Fruit fly (Drosophila melanogaster): Measurements from ENCODE around the gene Pgant7.

Pgant7 gene

DNA sequence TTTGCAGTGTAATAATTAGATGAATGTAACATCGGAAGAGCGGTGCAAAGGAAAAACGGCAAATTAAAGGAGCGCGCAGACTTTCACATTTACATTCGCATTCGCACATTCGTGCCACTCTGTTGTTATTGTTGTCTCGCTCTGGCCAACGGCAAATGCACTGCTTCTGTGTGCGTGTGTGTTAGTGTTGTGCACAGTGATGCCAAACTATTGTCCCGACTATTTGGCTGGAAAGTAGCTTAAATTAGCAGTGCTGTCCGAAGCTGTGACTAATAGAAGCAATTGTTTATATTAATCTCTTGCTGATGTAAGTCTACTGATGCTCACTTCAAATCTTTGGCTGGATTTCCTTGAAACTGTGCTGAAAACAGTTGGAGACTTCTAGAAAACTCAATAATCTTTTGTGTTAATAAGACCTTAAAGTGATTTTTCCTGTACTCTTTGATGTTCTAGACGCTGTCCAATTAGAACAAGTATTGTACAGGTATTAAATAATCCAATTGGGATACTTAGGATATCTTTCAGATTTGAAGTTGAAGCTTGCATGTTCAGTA is 16.3 kb upstream of the Pgant7 start (continued):
- TF ChIP-seq CG6808 (GFP tag; optimal IDR thresholded peaks at IDR 0.05) (peak; percentile 48), CG10631 (GFP tag; optimal IDR thresholded peaks at IDR 0.05) (no peak), OdsH (GFP tag; optimal IDR thresholded peaks at IDR 0.05) (no peak), CG6792 (GFP tag; optimal IDR thresholded peaks at IDR 0.05) (no peak), spab (GFP tag; optimal IDR thresholded peaks at IDR 0.05) (no peak), topi (GFP tag; optimal IDR thresholded peaks at IDR 0.05) (no peak), CG9139 (GFP tag; optimal IDR thresholded peaks at IDR 0.05) (no peak)

DNA sequence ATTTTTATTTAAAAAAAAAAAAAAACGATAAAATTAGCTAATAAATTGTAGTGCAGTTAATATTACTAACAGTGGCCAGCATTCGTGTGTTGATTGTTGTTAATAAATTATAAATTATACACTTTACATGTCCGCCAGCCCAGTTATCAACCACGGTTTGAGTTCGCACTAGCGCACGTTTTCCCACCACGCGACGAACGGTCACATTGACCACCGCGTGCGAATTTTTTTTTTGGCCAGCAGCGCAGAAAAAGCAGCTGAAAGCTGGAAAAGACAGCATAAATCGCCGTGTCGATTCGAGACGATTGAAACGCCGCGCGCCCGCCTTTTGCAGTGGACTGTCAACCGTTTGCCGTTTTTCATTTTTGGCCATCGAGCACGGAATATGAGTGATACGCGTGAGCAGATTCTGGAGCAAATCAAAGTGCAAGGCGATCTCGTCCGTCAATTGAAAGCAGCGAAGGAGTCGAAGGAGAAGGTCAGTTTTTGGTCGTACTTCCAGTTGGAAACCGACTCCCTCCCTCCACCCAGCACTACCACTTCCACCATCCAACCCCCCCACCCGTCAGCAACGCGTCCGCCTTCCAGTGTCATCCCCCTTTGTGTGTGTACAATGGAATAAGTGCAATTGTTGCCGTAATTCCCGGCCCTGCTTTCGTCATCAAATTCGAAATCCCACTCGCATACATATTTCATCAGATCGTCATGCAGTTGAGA is 15.6 kb upstream of the Pgant7 start, which contains the start of the genes Bx and HisRS:
Bx (plus strand) TSS at position 224 of the 717 bp plus-strand sequence.
HisRS (plus strand) TSS at position 224 of the 717 bp plus-strand sequence.
- TF ChIP-seq cyc (GFP tag; optimal IDR thresholded peaks at IDR 0.05) (no peak), CG34406 (GFP tag; optimal IDR thresholded peaks at IDR 0.05) (no peak), Eip78C (GFP tag) (peak; percentile 9), CG6276 (GFP tag; optimal IDR thresholded peaks at IDR 0.05) (peak; percentile 2), fd59A (GFP tag; optimal IDR thresholded peaks at IDR 0.05) (no peak), eg (GFP tag; IDR thresholded peaks at IDR 0.05) (peak; percentile 26; the same call in 1 of the 3 replicates), CG7368 (GFP tag; optimal IDR thresholded peaks at IDR 0.05) (no peak), CG16779 (tag; optimal IDR thresholded peaks at IDR 0.05) (no peak)

DNA sequence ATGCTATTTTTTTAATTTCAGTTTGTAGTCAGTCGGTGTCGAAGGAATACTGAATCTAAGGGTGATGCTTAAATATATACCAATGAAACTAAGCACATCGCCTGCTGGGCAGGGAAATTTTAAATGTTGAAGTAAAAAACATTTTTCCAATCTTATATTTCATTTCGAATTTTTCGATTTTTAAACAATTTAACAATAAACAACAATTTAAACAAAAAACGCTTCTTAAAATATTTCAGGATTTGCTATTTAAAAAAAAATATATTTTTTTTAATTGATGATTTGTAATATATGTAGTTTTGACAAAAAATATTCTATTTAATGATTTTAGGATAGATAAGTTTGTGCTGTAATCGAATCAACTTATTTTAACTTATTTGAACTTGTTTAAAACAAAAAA is 15.0 kb upstream of the Pgant7 start, which contains the start of gene CG6470:
CG6470 (minus strand) TSS at position 101 of the 400 bp plus-strand sequence.
- no peak for TF ChIP-seq pdm3 (GFP tag; optimal IDR thresholded peaks at IDR 0.05)
- no peak for TF ChIP-seq Sox14 (GFP tag; optimal IDR thresholded peaks at IDR 0.05)
- no peak for TF ChIP-seq CG32006 (GFP tag; optimal IDR thresholded peaks at IDR 0.05)

DNA sequence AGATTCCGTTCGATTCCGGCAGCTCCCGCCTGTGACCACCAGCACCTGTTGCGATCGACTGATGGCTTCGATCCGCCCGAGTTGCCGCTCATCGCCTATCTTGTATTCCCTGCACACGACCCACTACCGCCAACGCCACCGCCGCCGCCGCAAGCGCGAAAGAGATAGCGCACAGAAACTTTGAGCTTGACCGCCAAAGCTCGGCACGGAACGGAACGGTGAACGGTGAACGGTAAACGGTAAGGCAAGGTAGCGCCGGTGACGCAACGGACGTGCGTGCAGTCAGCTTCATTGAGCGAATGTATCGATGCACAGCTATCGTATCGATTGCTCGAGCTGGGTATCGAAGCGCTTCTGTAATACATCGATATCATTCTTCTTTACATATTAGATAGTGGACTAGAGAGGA is 12.5 kb upstream of the Pgant7 start, which contains the start of gene Ggt-1:
Ggt-1 (minus strand) TSS at position 251 of the 409 bp plus-strand sequence.
- TF ChIP-seq OdsH (GFP tag; optimal IDR thresholded peaks at IDR 0.05), result no peak
- peak; percentile 33 for TF ChIP-seq Eip78C (GFP tag)
- TF ChIP-seq Eip93F (GFP tag; optimal IDR thresholded peaks at IDR 0.05), result no peak
- no peak for TF ChIP-seq Sox14 (GFP tag; optimal IDR thresholded peaks at IDR 0.05)
- TF ChIP-seq fd59A (GFP tag; optimal IDR thresholded peaks at IDR 0.05), result no peak
- TF ChIP-seq CG16779 (tag; optimal IDR thresholded peaks at IDR 0.05), result no peak
- TF ChIP-seq fd85E (GFP tag; optimal IDR thresholded peaks at IDR 0.05), result no peak
- no peak for TF ChIP-seq lz (GFP tag; optimal IDR thresholded peaks at IDR 0.05)
- peak; percentile 91 for TF ChIP-seq svp (GFP tag)
- no peak for TF ChIP-seq CG8119 (GFP tag; IDR thresholded peaks at IDR 0.05)
- TF ChIP-seq Gug (GFP tag; IDR thresholded peaks at IDR 0.05), result no peak
- no peak for TF ChIP-seq net (GFP tag; optimal IDR thresholded peaks at IDR 0.05)
- TF ChIP-seq ss (GFP tag; optimal IDR thresholded peaks at IDR 0.05), result peak in 1 of 2 experiments; percentile 12
- no peak for TF ChIP-seq dac (GFP tag; optimal IDR thresholded peaks at IDR 0.05)
- TF ChIP-seq fkh (GFP tag; optimal IDR thresholded peaks at IDR 0.05), result no peak
- no peak for TF ChIP-seq Smox (GFP tag; optimal IDR thresholded peaks at IDR 0.05)
- no peak for TF ChIP-seq CG32006 (GFP tag; optimal IDR thresholded peaks at IDR 0.05)
- no peak for TF ChIP-seq salr (GFP tag; optimal IDR thresholded peaks at IDR 0.05)
- 0 out of 3 replicates have a peak, but pooled peaks have one; percentile 14 for TF ChIP-seq CG6163 (GFP tag; IDR thresholded peaks at IDR 0.05)
- no peak for TF ChIP-seq esn (GFP tag; optimal IDR thresholded peaks at IDR 0.05)
- TF ChIP-seq cyc (GFP tag; optimal IDR thresholded peaks at IDR 0.05), result no peak

DNA sequence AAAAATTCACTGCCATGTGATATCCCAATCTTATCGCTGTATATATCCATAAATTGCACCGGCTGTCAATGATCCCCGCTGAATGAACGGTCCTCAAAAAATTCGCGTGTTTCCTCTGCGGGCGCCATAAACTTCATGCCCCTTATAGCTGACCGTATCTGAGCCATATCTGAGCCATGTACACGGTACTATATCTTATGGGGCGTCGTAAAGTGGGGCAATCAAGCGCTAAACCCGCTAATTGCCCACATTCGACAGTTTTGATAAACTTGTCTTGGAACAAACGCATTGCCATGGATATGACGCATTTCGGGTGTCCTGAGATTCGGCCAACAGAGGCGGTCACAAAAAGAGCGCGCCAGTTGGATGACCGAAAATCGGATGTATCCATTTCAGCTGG is 11.1 kb upstream of the Pgant7 start:
- TF ChIP-seq cyc (GFP tag; optimal IDR thresholded peaks at IDR 0.05) (no peak), salr (GFP tag; optimal IDR thresholded peaks at IDR 0.05) (no peak), CG32006 (GFP tag; optimal IDR thresholded peaks at IDR 0.05) (no peak), fkh (GFP tag; optimal IDR thresholded peaks at IDR 0.05) (no peak), svp (GFP tag) (no peak), Gug (GFP tag; IDR thresholded peaks at IDR 0.05) (no peak), CG16779 (tag; optimal IDR thresholded peaks at IDR 0.05) (no peak), topi (GFP tag; optimal IDR thresholded peaks at IDR 0.05) (no peak), CG6276 (GFP tag; optimal IDR thresholded peaks at IDR 0.05) (no peak), net (GFP tag; optimal IDR thresholded peaks at IDR 0.05) (no peak)

Measured in whole organism, prepupa.